Fruit fly (Drosophila melanogaster): ENCODE results near the gene CG13004.

Gene CG13004

DNA sequence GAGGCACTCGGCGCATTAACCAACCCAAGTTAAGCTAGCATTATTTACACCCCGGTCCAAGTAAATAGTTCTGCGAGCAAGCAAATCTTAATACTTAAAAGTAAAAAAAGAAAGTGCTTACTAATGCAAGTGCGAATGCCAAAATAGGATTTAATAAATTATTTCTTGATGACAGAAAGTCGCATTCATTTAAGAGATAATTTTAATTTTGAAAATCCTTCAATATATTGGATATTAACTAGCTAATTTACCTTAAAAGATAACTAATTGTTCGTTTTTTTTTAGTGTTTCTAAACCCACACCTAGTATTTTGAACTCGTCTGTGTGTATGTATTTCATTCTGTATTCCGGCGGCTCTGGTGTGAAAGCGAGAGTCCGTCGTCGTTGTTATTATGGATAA lies 19.4 kb upstream of the CG13004 start (continued):
- TF ChIP-seq BtbVII (GFP tag; optimal IDR thresholded peaks at IDR 0.05) (peak; percentile 43), CG4820 (GFP tag; optimal IDR thresholded peaks at IDR 0.05) (peak; percentile 44), dysf (GFP tag; IDR thresholded peaks at IDR 0.05) (peak; percentile 62; the same call in 2 of the 3 replicates), seq (GFP tag; IDR thresholded peaks at IDR 0.05) (0 out of 2 replicates have a peak, but pooled peaks have one; percentile 48), CG4424 (GFP tag; optimal IDR thresholded peaks at IDR 0.05) (peak; percentile 48), CG30403 (GFP tag; optimal IDR thresholded peaks at IDR 0.05) (peak; percentile 65), CG10979 (tag; optimal IDR thresholded peaks at IDR 0.05) (peak; percentile 68), NfI (GFP tag; optimal IDR thresholded peaks at IDR 0.05) (peak; percentile 40), CG17359 (tag; optimal IDR thresholded peaks at IDR 0.05) (peak; percentile 65), Ssrp (tag; optimal IDR thresholded peaks at IDR 0.05) (peak; percentile 44), NC2β (GFP tag; optimal IDR thresholded peaks at IDR 0.05) (no peak), onecut (GFP tag; IDR thresholded peaks at IDR 0.05) (peak; percentile 36; the same call in 1 of the 2 replicates), CG5180 (GFP tag; optimal IDR thresholded peaks at IDR 0.05) (peak; percentile 37), CG18599 (GFP tag; optimal IDR thresholded peaks at IDR 0.05) (peak; percentile 47), tup (GFP tag; optimal IDR thresholded peaks at IDR 0.05) (no peak), bcd (GFP tag; optimal IDR thresholded peaks at IDR 0.05) (peak; percentile 54), cwo (GFP tag; optimal IDR thresholded peaks at IDR 0.05) (peak; percentile 38), CG7556 (GFP tag; optimal IDR thresholded peaks at IDR 0.05) (peak; percentile 68), H15 (GFP tag; IDR thresholded peaks at IDR 0.05) (no peak), sna (GFP tag; IDR thresholded peaks at IDR 0.05; ENCODE audit: partially characterized antibody) (no peak), B-H1 (GFP tag; IDR thresholded peaks at IDR 0.05) (0 out of 3 replicates have a peak, but pooled peaks have one; percentile 10), Oli (tag; optimal IDR thresholded peaks at IDR 0.05) (peak; percentile 75), Gsc (GFP tag; IDR thresholded peaks at IDR 0.05) (no peak), CG9727 (GFP tag; optimal IDR thresholded peaks at IDR 0.05) (peak; percentile 41), CG8924 (tag; optimal IDR thresholded peaks at IDR 0.05) (peak; percentile 43), odd (GFP tag; optimal IDR thresholded peaks at IDR 0.05) (peak; percentile 36), bab2 (GFP tag; optimal IDR thresholded peaks at IDR 0.05) (peak; percentile 2), Pdp1 (GFP tag; optimal IDR thresholded peaks at IDR 0.05) (peak; percentile 4 to 17), CG2875 (GFP tag; optimal IDR thresholded peaks at IDR 0.05) (peak; percentile 26), ap (GFP tag; IDR thresholded peaks at IDR 0.05) (peak; percentile 15; the same call in 1 of the 2 replicates), CG10267 (tag; optimal IDR thresholded peaks at IDR 0.05) (peak; percentile 52), CG12769 (tag; optimal IDR thresholded peaks at IDR 0.05) (no peak), CG11695 (GFP tag; IDR thresholded peaks at IDR 0.05) (peak; percentile 77), CG12071 (GFP tag; optimal IDR thresholded peaks at IDR 0.05) (peak; percentile 43), salm (tag; optimal IDR thresholded peaks at IDR 0.05) (peak; percentile 39), Sry-β (GFP tag; optimal IDR thresholded peaks at IDR 0.05) (no peak), CG13296 (GFP tag; optimal IDR thresholded peaks at IDR 0.05) (peak; percentile 62), pan (optimal IDR thresholded peaks at IDR 0.05) (no peak), pan (GFP tag; optimal IDR thresholded peaks at IDR 0.05 in 1 of 2, IDR thresholded peaks at IDR 0.05 in 1 of 2) (peak in 1 of 2 experiments; percentile 53), CG6254 (GFP tag; optimal IDR thresholded peaks at IDR 0.05) (peak; percentile 3), btn (GFP tag; optimal IDR thresholded peaks at IDR 0.05) (no peak), Sox100B (GFP tag; optimal IDR thresholded peaks at IDR 0.05) (peak; percentile 77), HHEX (GFP tag; optimal IDR thresholded peaks at IDR 0.05) (peak; percentile 1), wor (GFP tag; IDR thresholded peaks at IDR 0.05) (peak; percentile 31; the same call in 1 of the 2 replicates), Atf6 (GFP tag; IDR thresholded peaks at IDR 0.05) (no peak; the same call in 1 of the 2 replicates), eve (GFP tag; optimal IDR thresholded peaks at IDR 0.05) (peak in 1 of 2 experiments; percentile 69), dimm (GFP tag; IDR thresholded peaks at IDR 0.05) (no peak), CG8388 (GFP tag; optimal IDR thresholded peaks at IDR 0.05) (peak; percentile 55), ssp (GFP tag; IDR thresholded peaks at IDR 0.05) (0 out of 2 replicates have a peak, but pooled peaks have one; percentile 19), row (GFP tag; IDR thresholded peaks at IDR 0.05) (peak; percentile 49; the same call in 2 of the 3 replicates)

Data from whole organism, embryonic.